Fruit fly (Drosophila melanogaster): Measurements from ENCODE around the gene CIA30.

CIA30 gene

dm6 chr3R:29772795-29773331 is 36.1 kb downstream of the CIA30 start (continued):
- TF ChIP-seq vri (GFP tag; optimal IDR thresholded peaks at IDR 0.05) (peak; percentile 67), Blimp-1 (GFP tag; optimal IDR thresholded peaks at IDR 0.05) (peak; percentile 76), CG31627 (GFP tag; optimal IDR thresholded peaks at IDR 0.05) (no peak), CG11762 (GFP tag; optimal IDR thresholded peaks at IDR 0.05; ENCODE audit: insufficient read depth) (no peak), Smox (GFP tag; optimal IDR thresholded peaks at IDR 0.05) (no peak), CG11902 (GFP tag; optimal IDR thresholded peaks at IDR 0.05) (no peak), eg (GFP tag; IDR thresholded peaks at IDR 0.05) (peak; percentile 53; the same call in 1 of the 3 replicates), CG6163 (GFP tag; IDR thresholded peaks at IDR 0.05) (peak; percentile 77), Hr4 (GFP tag; optimal IDR thresholded peaks at IDR 0.05) (no peak), CG6854 (GFP tag; optimal IDR thresholded peaks at IDR 0.05) (peak; percentile 70), Lpt (GFP tag; optimal IDR thresholded peaks at IDR 0.05) (peak; percentile 56), cyc (GFP tag; optimal IDR thresholded peaks at IDR 0.05) (no peak), Hr38 (GFP tag; optimal IDR thresholded peaks at IDR 0.05) (no peak), topi (GFP tag; optimal IDR thresholded peaks at IDR 0.05) (no peak), ss (GFP tag; optimal IDR thresholded peaks at IDR 0.05) (peak; percentile 53 to 76), CG6792 (GFP tag; optimal IDR thresholded peaks at IDR 0.05) (no peak), OdsH (GFP tag; optimal IDR thresholded peaks at IDR 0.05) (no peak), CG3032 (tag; optimal IDR thresholded peaks at IDR 0.05) (peak; percentile 28), CG6276 (GFP tag; optimal IDR thresholded peaks at IDR 0.05) (peak; percentile 49), spab (GFP tag; optimal IDR thresholded peaks at IDR 0.05) (no peak), CG9139 (GFP tag; optimal IDR thresholded peaks at IDR 0.05) (peak; percentile 61), Hr39 (GFP tag; optimal IDR thresholded peaks at IDR 0.05) (no peak), CG32006 (GFP tag; optimal IDR thresholded peaks at IDR 0.05) (no peak), Sox15 (GFP tag; optimal IDR thresholded peaks at IDR 0.05) (no peak), net (GFP tag; optimal IDR thresholded peaks at IDR 0.05) (no peak), CG16779 (tag; optimal IDR thresholded peaks at IDR 0.05) (no peak), Ets96B (tag; optimal IDR thresholded peaks at IDR 0.05) (no peak)

dm6 chr3R:29773833-29774324 is 37.1 kb downstream of the CIA30 start:
- peak; percentile 59 for TF ChIP-seq CG9139 (GFP tag; optimal IDR thresholded peaks at IDR 0.05)
- peak; percentile 83 for TF ChIP-seq Sox14 (GFP tag; optimal IDR thresholded peaks at IDR 0.05)
- TF ChIP-seq ss (GFP tag; optimal IDR thresholded peaks at IDR 0.05): peak; percentile 67 to 86
- peak; percentile 74 for TF ChIP-seq CG11294 (GFP tag; IDR thresholded peaks at IDR 0.05)
- peak; percentile 80 for TF ChIP-seq CG6163 (GFP tag; IDR thresholded peaks at IDR 0.05)
- TF ChIP-seq Eip78C (GFP tag): peak; percentile 95
- TF ChIP-seq Smox (GFP tag; optimal IDR thresholded peaks at IDR 0.05): peak; percentile 68
- peak; percentile 72 for TF ChIP-seq CG1621 (tag; optimal IDR thresholded peaks at IDR 0.05)
- TF ChIP-seq acj6 (GFP tag; optimal IDR thresholded peaks at IDR 0.05): peak; percentile 81
- peak; percentile 71 for TF ChIP-seq achi (GFP tag; optimal IDR thresholded peaks at IDR 0.05)
- TF ChIP-seq OdsH (GFP tag; optimal IDR thresholded peaks at IDR 0.05): peak; percentile 87
- TF ChIP-seq dac (GFP tag; optimal IDR thresholded peaks at IDR 0.05): peak; percentile 72
- peak; percentile 70 for TF ChIP-seq CG4318 (GFP tag; optimal IDR thresholded peaks at IDR 0.05)
- TF ChIP-seq Hr38 (GFP tag; optimal IDR thresholded peaks at IDR 0.05): no peak
- TF ChIP-seq pdm3 (GFP tag; optimal IDR thresholded peaks at IDR 0.05): peak; percentile 87
- peak; percentile 78 for TF ChIP-seq Sox15 (GFP tag; optimal IDR thresholded peaks at IDR 0.05)
- peak; percentile 73 for TF ChIP-seq CG6792 (GFP tag; optimal IDR thresholded peaks at IDR 0.05)
- peak; percentile 81 for TF ChIP-seq topi (GFP tag; optimal IDR thresholded peaks at IDR 0.05)
- TF ChIP-seq CG8319 (GFP tag; optimal IDR thresholded peaks at IDR 0.05): peak; percentile 16
- TF ChIP-seq net (GFP tag; optimal IDR thresholded peaks at IDR 0.05): peak; percentile 76
- TF ChIP-seq svp (GFP tag): peak; percentile 84
- no peak for TF ChIP-seq Eip93F (GFP tag; optimal IDR thresholded peaks at IDR 0.05)
- TF ChIP-seq cyc (GFP tag; optimal IDR thresholded peaks at IDR 0.05): peak; percentile 74
- TF ChIP-seq CG15336 (GFP tag; IDR thresholded peaks at IDR 0.05): peak; percentile 81
- peak; percentile 52 for TF ChIP-seq CG11762 (GFP tag; optimal IDR thresholded peaks at IDR 0.05; ENCODE audit: insufficient read depth)
- no peak for TF ChIP-seq Blimp-1 (GFP tag; optimal IDR thresholded peaks at IDR 0.05)
- TF ChIP-seq Hr4 (GFP tag; optimal IDR thresholded peaks at IDR 0.05): peak; percentile 90
- peak; percentile 74 for TF ChIP-seq CG8632 (GFP tag; optimal IDR thresholded peaks at IDR 0.05)
- no peak for TF ChIP-seq CG6854 (GFP tag; optimal IDR thresholded peaks at IDR 0.05)
- peak; percentile 77 for TF ChIP-seq CG10631 (GFP tag; optimal IDR thresholded peaks at IDR 0.05)
- TF ChIP-seq CG32006 (GFP tag; optimal IDR thresholded peaks at IDR 0.05): peak; percentile 93
- peak; percentile 76 for TF ChIP-seq CG34406 (GFP tag; optimal IDR thresholded peaks at IDR 0.05)
- TF ChIP-seq CG6808 (GFP tag; optimal IDR thresholded peaks at IDR 0.05): peak; percentile 73
- TF ChIP-seq CG11902 (GFP tag; optimal IDR thresholded peaks at IDR 0.05): peak; percentile 76
- peak; percentile 80 for TF ChIP-seq Sox102F (GFP tag; optimal IDR thresholded peaks at IDR 0.05)
- peak; percentile 75 for TF ChIP-seq eg (GFP tag; IDR thresholded peaks at IDR 0.05)
- peak; percentile 68 for TF ChIP-seq CG6276 (GFP tag; optimal IDR thresholded peaks at IDR 0.05)
- peak; percentile 80 for TF ChIP-seq CG31627 (GFP tag; optimal IDR thresholded peaks at IDR 0.05)
- peak; percentile 86 for TF ChIP-seq Hr39 (GFP tag; optimal IDR thresholded peaks at IDR 0.05)
- peak; percentile 60 to 75 for TF ChIP-seq salr (GFP tag; optimal IDR thresholded peaks at IDR 0.05)

Measured in whole organism, prepupa.